Worm (Caenorhabditis elegans) whole organism, L1 larva: Measurements from ENCODE around the gene figl-1.

Experiments used
- aha-1 ChIP-seq: fragments of 150-350 bp; optimal IDR thresholded peaks from 2 replicates; lab custom pipeline; 2014; ENCODE audit warnings: missing biosample characterization, missing genetic modification characterization
- aly-2 ChIP-seq: fragments of 150-350 bp; optimal IDR thresholded peaks from 2 replicates; lab custom pipeline; 2014; ENCODE audit warnings: missing biosample characterization, missing genetic modification characterization
- ces-1 ChIP-seq: fragments of 150-350 bp; optimal IDR thresholded peaks from 2 replicates; lab custom pipeline; 2014; ENCODE audit warnings: missing biosample characterization, missing genetic modification reagents, missing genetic modification characterization
- egl-27 ChIP-seq, 2 experiments: fragments of 150-350 bp in 1 of 2; sonication (generic microtip); optimal IDR thresholded peaks; 3 replicates each; lab custom pipeline; 2017 to 2018; ENCODE audit warnings: missing biosample characterization in 2 of 2, missing genetic modification characterization in 2 of 2, missing genetic modification reagents in 2 of 2
- fkh-10 ChIP-seq: sonication (generic microtip); optimal IDR thresholded peaks from 2 replicates; lab custom pipeline; 2017; ENCODE audit warnings: missing biosample characterization, missing genetic modification reagents, missing genetic modification characterization
- mef-2 ChIP-seq: fragments of 150-350 bp; optimal IDR thresholded peaks from 2 replicates; lab custom pipeline; 2014; ENCODE audit warnings: missing biosample characterization, missing genetic modification characterization
- nhr-76 ChIP-seq: sonication (generic microtip); optimal IDR thresholded peaks from 2 replicates; lab custom pipeline; 2017; ENCODE audit warnings: missing biosample characterization, missing genetic modification characterization
- nhr-77 ChIP-seq: fragments of 150-350 bp; optimal IDR thresholded peaks from 2 replicates; lab custom pipeline; 2014; ENCODE audit warnings: missing biosample characterization, missing genetic modification characterization
- pqm-1 ChIP-seq: sonication (generic microtip); optimal IDR thresholded peaks from 3 replicates; lab custom pipeline; 2017; ENCODE audit warnings: missing biosample characterization, missing genetic modification characterization
- snpc-4 ChIP-seq: fragments of 150-350 bp; optimal IDR thresholded peaks from 2 replicates; lab custom pipeline; 2014; ENCODE audit warnings: missing biosample characterization, missing genetic modification characterization

DNA sequence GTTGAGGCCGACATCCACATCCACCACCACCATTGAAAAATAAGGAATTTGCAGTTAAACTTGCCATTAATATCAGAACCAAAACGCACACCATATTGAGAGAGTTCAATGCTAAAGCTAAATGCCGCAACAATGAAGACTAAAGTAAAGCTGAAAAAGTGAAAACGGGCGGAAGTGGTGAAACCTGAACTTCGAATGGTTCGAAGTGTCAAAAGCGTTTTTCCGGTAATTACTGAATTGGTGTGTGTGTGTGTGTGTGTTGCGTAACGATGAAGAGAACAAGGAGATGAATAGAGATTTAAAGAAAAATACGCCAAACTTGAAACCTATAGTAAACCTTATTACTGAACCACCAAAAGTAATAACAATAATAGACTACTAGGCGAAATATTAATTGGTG, 18.7 kb upstream of the figl-1 start, which contains the start of gene grl-13:
- no peak for TF ChIP-seq aha-1 (tag; lab: Kevin White, UChicago)
- TF ChIP-seq aly-2 (tag; lab: Kevin White, UChicago): no peak
- TF ChIP-seq ces-1 (GFP tag; lab: Kevin White, UChicago): no peak
- TF ChIP-seq pqm-1 (tag; lab: Kevin White, UChicago): no peak
- TF ChIP-seq snpc-4 (tag; lab: Kevin White, UChicago): no peak
- no peak for TF ChIP-seq mef-2 (tag; lab: Kevin White, UChicago)
- TF ChIP-seq fkh-10 (GFP tag; lab: Kevin White, UChicago): no peak
- no peak for TF ChIP-seq nhr-77 (tag; lab: Kevin White, UChicago)
- no peak for TF ChIP-seq nhr-76 (tag; lab: Kevin White, UChicago)
- TF ChIP-seq egl-27 (tag; optimal IDR thresholded peaks at IDR 0.05; lab: Kevin White, UChicago): no peak
